Worm (Caenorhabditis elegans): Measurements from ENCODE around the gene T27E4.1.

ce11 chrV:9137618-9138017, 45.5 kb downstream of the T27E4.1 start, which contains the start of gene pitr-2:
- TF ChIP-seq aly-1 (tag; optimal IDR thresholded peaks at IDR 0.05) = no peak
- TF ChIP-seq flt-1 (GFP tag; IDR thresholded peaks at IDR 0.05) = no peak
- no peak for TF ChIP-seq ama-1 (optimal IDR thresholded peaks at IDR 0.05)

Data from whole organism, early embryonic.